Worm (Caenorhabditis elegans) whole organism, L1 larva: Measurements from ENCODE around the gene srw-7.

Source experiments
- C04F5.9 ChIP-seq: sonication (generic microtip); optimal IDR thresholded peaks from 2 replicates; lab custom pipeline; 2016; ENCODE audit warnings: missing genetic modification characterization, missing compliant biosample characterization
- Y116A8C.19 ChIP-seq: sonication (generic microtip); optimal IDR thresholded peaks from 2 replicates; lab custom pipeline; 2016; ENCODE audit warnings: missing compliant biosample characterization, missing genetic modification characterization, borderline replicate concordance
- aha-1 ChIP-seq: fragments of 150-350 bp; optimal IDR thresholded peaks from 2 replicates; lab custom pipeline; 2014; ENCODE audit warnings: missing biosample characterization, missing genetic modification characterization
- alr-1 ChIP-seq: fragments of 200-800 bp; sonication (Bioruptor generic); optimal IDR thresholded peaks from 2 replicates; lab custom pipeline; 2018; ENCODE audit warnings: borderline replicate concordance, mild to moderate bottlenecking, missing genetic modification characterization, missing compliant biosample characterization
- ama-1 ChIP-seq: fragments of 150-350 bp; optimal IDR thresholded peaks from 2 replicates; lab custom pipeline; 2014
- ces-1 ChIP-seq: fragments of 150-350 bp; optimal IDR thresholded peaks from 2 replicates; lab custom pipeline; 2014; ENCODE audit warnings: missing biosample characterization, missing genetic modification reagents, missing genetic modification characterization
- dsc-1 ChIP-seq: sonication (generic microtip); optimal IDR thresholded peaks from 2 replicates; lab custom pipeline; 2016; ENCODE audit warnings: mild to moderate bottlenecking, missing genetic modification characterization, missing compliant biosample characterization
- efl-1 ChIP-seq, 4 experiments: fragments of 150-350 bp; optimal IDR thresholded peaks in 3 of 4; peaks in 1 of 4; 1 replicate in 1 of 4; 2 replicates in 3 of 4; lab custom pipeline; 2014; ENCODE audit warnings: missing biosample characterization in 2 of 4, missing genetic modification characterization in 2 of 4, missing genetic modification reagents in 2 of 4
- efl-3 ChIP-seq: fragments of 200-800 bp; sonication (Bioruptor generic); optimal IDR thresholded peaks from 2 replicates; lab custom pipeline; 2018; ENCODE audit warnings: mild to moderate bottlenecking, missing genetic modification characterization, missing compliant biosample characterization
- egl-27 ChIP-seq, 2 experiments: fragments of 150-350 bp in 1 of 2; sonication (generic microtip); optimal IDR thresholded peaks; 3 replicates each; lab custom pipeline; 2017 to 2018; ENCODE audit warnings: missing biosample characterization in 2 of 2, missing genetic modification characterization in 2 of 2, missing genetic modification reagents in 2 of 2
- elt-2 ChIP-seq: sonication (generic microtip); optimal IDR thresholded peaks from 2 replicates; lab custom pipeline; 2016; ENCODE audit warnings: missing genetic modification characterization, mild to moderate bottlenecking, inconsistent platforms, missing compliant biosample characterization, missing genetic modification reagents
- ets-5 ChIP-seq: fragments of 200-800 bp; sonication (Bioruptor generic); IDR thresholded peaks from 2 replicates; pipeline ENCODE4 v1.3.6; 2022; ENCODE audit warnings: missing genetic modification characterization, missing compliant biosample characterization
- fkh-10 ChIP-seq: sonication (generic microtip); optimal IDR thresholded peaks from 2 replicates; lab custom pipeline; 2017; ENCODE audit warnings: missing biosample characterization, missing genetic modification reagents, missing genetic modification characterization
- fkh-4 ChIP-seq: sonication (generic microtip); optimal IDR thresholded peaks from 2 replicates; lab custom pipeline; 2016; ENCODE audit warnings: missing compliant biosample characterization, missing genetic modification characterization, borderline replicate concordance
- fos-1 ChIP-seq: fragments of 150-350 bp; optimal IDR thresholded peaks from 2 replicates; lab custom pipeline; 2014; ENCODE audit warnings: missing biosample characterization, missing genetic modification characterization
- grh-1 ChIP-seq: fragments of 200-800 bp; sonication (Bioruptor generic); IDR thresholded peaks from 2 replicates; pipeline ENCODE4 v1.3.6; 2022; ENCODE audit warnings: missing genetic modification reagents, missing genetic modification characterization, missing compliant biosample characterization
- hlh-17 ChIP-seq: fragments of 200-800 bp; sonication (Bioruptor generic); optimal IDR thresholded peaks from 2 replicates; lab custom pipeline; 2018; ENCODE audit warnings: missing genetic modification characterization, mild to moderate bottlenecking, missing compliant biosample characterization, moderate library complexity, borderline replicate concordance
- hlh-4 ChIP-seq: sonication (generic microtip); optimal IDR thresholded peaks from 2 replicates; lab custom pipeline; 2016; ENCODE audit warnings: mild to moderate bottlenecking, missing genetic modification characterization, missing compliant biosample characterization
- irx-1 ChIP-seq: sonication (generic microtip); optimal IDR thresholded peaks from 2 replicates; lab custom pipeline; 2016; ENCODE audit warnings: missing genetic modification characterization, missing compliant biosample characterization
- lin-13 ChIP-seq: fragments of 150-350 bp; optimal IDR thresholded peaks from 2 replicates; lab custom pipeline; 2014; ENCODE audit warnings: missing biosample characterization, missing genetic modification reagents, missing genetic modification characterization
- lin-35 ChIP-seq, 2 experiments: fragments of 150-350 bp; optimal IDR thresholded peaks; 2 replicates each; lab custom pipeline; 2014; ENCODE audit warnings: missing biosample characterization in 2 of 2, missing genetic modification characterization in 2 of 2, missing genetic modification reagents in 2 of 2
- lir-3 ChIP-seq: sonication (generic microtip); optimal IDR thresholded peaks from 2 replicates; lab custom pipeline; 2016; ENCODE audit warnings: mild to moderate bottlenecking, missing genetic modification characterization, moderate library complexity, missing compliant biosample characterization; ENCODE audit not compliant: poor library complexity
- lsy-2 ChIP-seq, 2 experiments: fragments of 150-350 bp; optimal IDR thresholded peaks; 2 replicates each; lab custom pipeline; 2014; ENCODE audit warnings: missing biosample characterization in 2 of 2, missing genetic modification characterization in 2 of 2
- mep-1 ChIP-seq: fragments of 150-350 bp; optimal IDR thresholded peaks from 2 replicates; lab custom pipeline; 2014; ENCODE audit warnings: missing biosample characterization, missing genetic modification characterization
- nhr-19 ChIP-seq: fragments of 200-800 bp; sonication (Bioruptor generic); conservative IDR thresholded peaks from 2 replicates; pipeline ENCODE4 v1.3.6; 2022; ENCODE audit warnings: missing genetic modification characterization, missing compliant biosample characterization
- nhr-28 ChIP-seq: fragments of 150-350 bp; optimal IDR thresholded peaks from 2 replicates; lab custom pipeline; 2014; ENCODE audit warnings: missing biosample characterization, missing genetic modification characterization
- nhr-90 ChIP-seq: sonication (generic microtip); optimal IDR thresholded peaks from 2 replicates; lab custom pipeline; 2016; ENCODE audit warnings: mild to moderate bottlenecking, missing genetic modification characterization, missing compliant biosample characterization; ENCODE audit not compliant: poor library complexity
- pax-3 ChIP-seq: fragments of 200-800 bp; sonication (Bioruptor generic); optimal IDR thresholded peaks from 2 replicates; lab custom pipeline; 2018; ENCODE audit warnings: mild to moderate bottlenecking, missing genetic modification characterization, moderate library complexity, missing compliant biosample characterization
- skn-1 ChIP-seq: fragments of 150-350 bp; optimal IDR thresholded peaks from 2 replicates; lab custom pipeline; 2014; ENCODE audit warnings: missing biosample characterization, missing genetic modification characterization
- snu-23 ChIP-seq: sonication (generic microtip); optimal IDR thresholded peaks from 2 replicates; lab custom pipeline; 2016; ENCODE audit warnings: missing genetic modification characterization, missing compliant biosample characterization
- sup-37 ChIP-seq: fragments of 200-800 bp; sonication (Bioruptor generic); optimal IDR thresholded peaks from 2 replicates; lab custom pipeline; 2018; ENCODE audit warnings: mild to moderate bottlenecking, missing genetic modification characterization, missing compliant biosample characterization
- swsn-7 ChIP-seq: sonication (generic microtip); optimal IDR thresholded peaks from 2 replicates; lab custom pipeline; 2016; ENCODE audit warnings: missing genetic modification characterization, missing compliant biosample characterization
- tlp-1 ChIP-seq: fragments of 150-350 bp; optimal IDR thresholded peaks from 2 replicates; lab custom pipeline; 2014; ENCODE audit warnings: missing biosample characterization, missing genetic modification characterization
- unc-86 ChIP-seq: sonication (generic microtip); optimal IDR thresholded peaks from 2 replicates; lab custom pipeline; 2016; ENCODE audit warnings: missing genetic modification characterization, missing compliant biosample characterization
- xbp-1 ChIP-seq: sonication (generic microtip); optimal IDR thresholded peaks from 2 replicates; lab custom pipeline; 2016; ENCODE audit warnings: missing genetic modification characterization, missing compliant biosample characterization
- ztf-4 ChIP-seq: fragments of 150-350 bp; optimal IDR thresholded peaks from 2 replicates; lab custom pipeline; 2014; ENCODE audit warnings: missing biosample characterization, missing genetic modification characterization

srw-7 gene

ce11 chrV:3855916-3856315 is 49.9 kb downstream of the srw-7 start (continued):
- no peak for TF ChIP-seq ets-5 (GFP tag; lab: Robert Waterston, UW)
- TF ChIP-seq lin-13 (GFP tag; lab: Kevin White, UChicago) = no peak
- TF ChIP-seq xbp-1 (tag; lab: Kevin White, UChicago) = no peak
- peak in 1 of 2 experiments; percentile 37 for TF ChIP-seq lsy-2 (tag; optimal IDR thresholded peaks at IDR 0.05; lab: Kevin White, UChicago)
- peak; percentile 18; the same call in 1 of the 2 replicates for TF ChIP-seq nhr-19
- peak; percentile 17 for TF ChIP-seq pax-3 (tag; lab: Kevin White, UChicago)
- TF ChIP-seq Y116A8C.19 (tag; lab: Kevin White, UChicago) = no peak
- no peak for TF ChIP-seq efl-1 (optimal IDR thresholded peaks at IDR 0.05; lab: Kevin White, UChicago)
- no peak for TF ChIP-seq efl-1 (GFP tag; optimal IDR thresholded peaks at IDR 0.05 in 1 of 2; lab: Kevin White, UChicago)
- no peak for TF ChIP-seq nhr-90 (tag; lab: Kevin White, UChicago)
- no peak for TF ChIP-seq snu-23 (GFP tag; lab: Kevin White, UChicago)
- TF ChIP-seq ces-1 (GFP tag; lab: Kevin White, UChicago) = no peak
- TF ChIP-seq sup-37 = no peak
- TF ChIP-seq tlp-1 = no peak
- no peak for TF ChIP-seq fkh-4 (tag; lab: Kevin White, UChicago)
- no peak for TF ChIP-seq egl-27 (tag; optimal IDR thresholded peaks at IDR 0.05; lab: Kevin White, UChicago)
- TF ChIP-seq dsc-1 (tag; lab: Kevin White, UChicago) = peak; percentile 93
- TF ChIP-seq hlh-17 (GFP tag; lab: Kevin White, UChicago) = no peak
- TF ChIP-seq aha-1 (tag; lab: Kevin White, UChicago) = no peak
- peak; percentile 29 for TF ChIP-seq fos-1
- TF ChIP-seq ama-1 = no peak
- no peak for TF ChIP-seq C04F5.9 (tag; lab: Kevin White, UChicago)
- no peak for TF ChIP-seq lin-35 (GFP tag; optimal IDR thresholded peaks at IDR 0.05; lab: Kevin White, UChicago)
- TF ChIP-seq unc-86 (tag; lab: Kevin White, UChicago) = no peak
- no peak for TF ChIP-seq hlh-4 (tag; lab: Kevin White, UChicago)
- no peak for TF ChIP-seq ztf-4 (tag; lab: Kevin White, UChicago)
- no peak for TF ChIP-seq alr-1
- TF ChIP-seq fkh-10 = no peak
- TF ChIP-seq irx-1 (tag; lab: Kevin White, UChicago) = no peak
- no peak for TF ChIP-seq grh-1 (GFP tag; lab: Robert Waterston, UW)
- no peak for TF ChIP-seq efl-3 (GFP tag; lab: Kevin White, UChicago)
- TF ChIP-seq mep-1 (tag; lab: Kevin White, UChicago) = no peak
- no peak for TF ChIP-seq lir-3 (tag; lab: Kevin White, UChicago)
- TF ChIP-seq nhr-28 (tag; lab: Kevin White, UChicago) = no peak
- TF ChIP-seq skn-1 (tag; lab: Kevin White, UChicago) = no peak
- TF ChIP-seq swsn-7 = peak; percentile 21
- TF ChIP-seq elt-2 (tag; lab: Kevin White, UChicago) = no peak
